Worm (Caenorhabditis elegans): Measurements from ENCODE around the gene clec-83.

- TF ChIP-seq F10E7.11 (tag; optimal IDR thresholded peaks at IDR 0.05) (no peak), sea-2 (GFP tag; IDR thresholded peaks at IDR 0.05) (no peak), ama-1 (optimal IDR thresholded peaks at IDR 0.05) (no peak), ama-1 (GFP tag; optimal IDR thresholded peaks at IDR 0.05) (no peak), dox-1 (GFP tag; IDR thresholded peaks at IDR 0.05) (no peak), pha-4 (tag; optimal IDR thresholded peaks at IDR 0.05) (no peak), F37B4.10 (GFP tag; IDR thresholded peaks at IDR 0.05) (no peak), akir-1 (GFP tag; optimal IDR thresholded peaks at IDR 0.05) (no peak), Y53G8AR.9 (GFP tag; conservative IDR thresholded peaks at IDR 0.05) (no peak), ztf-18 (tag; optimal IDR thresholded peaks at IDR 0.05) (no peak), pbrm-1 (GFP tag; IDR thresholded peaks at IDR 0.05) (no peak), nhr-27 (tag; optimal IDR thresholded peaks at IDR 0.05) (no peak), dpl-1 (GFP tag; optimal IDR thresholded peaks at IDR 0.05) (no peak), unc-130 (GFP tag; optimal IDR thresholded peaks at IDR 0.05) (no peak)
Observed at ce11 chrIV:2838308-2838707, 3.0 kb downstream of the clec-83 start, which contains the start of gene Y54G2A.7.
